Worm (Caenorhabditis elegans) whole organism, young adult: Measurements from ENCODE around the gene C06E7.88.

Source experiments
- akir-1 ChIP-seq: fragments of 200-800 bp; sonication (Bioruptor generic); optimal IDR thresholded peaks from 2 replicates; lab custom pipeline; 2018; ENCODE audit warnings: mild to moderate bottlenecking, missing genetic modification characterization, moderate library complexity, missing compliant biosample characterization
- attf-6 ChIP-seq: fragments of 200-800 bp; sonication (Bioruptor generic); IDR thresholded peaks from 2 replicates; pipeline ENCODE4 v1.3.6; 2022; ENCODE audit warnings: missing genetic modification reagents, missing genetic modification characterization, missing compliant biosample characterization
- dpff-1 ChIP-seq: sonication (generic microtip); optimal IDR thresholded peaks from 2 replicates; lab custom pipeline; 2017; ENCODE audit warnings: mild to moderate bottlenecking, missing genetic modification characterization, missing compliant biosample characterization
- tbp1 ChIP-seq: fragments of 200-800 bp; sonication (Bioruptor generic); optimal IDR thresholded peaks from 2 replicates; lab custom pipeline; 2018; ENCODE audit warnings: mild to moderate bottlenecking, missing genetic modification characterization, missing compliant biosample characterization
- unc-62 ChIP-seq: fragments of 150-350 bp; optimal IDR thresholded peaks from 2 replicates; lab custom pipeline; 2014; ENCODE audit warnings: missing biosample characterization, missing genetic modification reagents, missing genetic modification characterization
- ztf-18 ChIP-seq: sonication (generic microtip); optimal IDR thresholded peaks from 2 replicates; lab custom pipeline; 2016; ENCODE audit warnings: missing genotype, mild to moderate bottlenecking, missing genetic modification characterization, missing compliant biosample characterization

DNA sequence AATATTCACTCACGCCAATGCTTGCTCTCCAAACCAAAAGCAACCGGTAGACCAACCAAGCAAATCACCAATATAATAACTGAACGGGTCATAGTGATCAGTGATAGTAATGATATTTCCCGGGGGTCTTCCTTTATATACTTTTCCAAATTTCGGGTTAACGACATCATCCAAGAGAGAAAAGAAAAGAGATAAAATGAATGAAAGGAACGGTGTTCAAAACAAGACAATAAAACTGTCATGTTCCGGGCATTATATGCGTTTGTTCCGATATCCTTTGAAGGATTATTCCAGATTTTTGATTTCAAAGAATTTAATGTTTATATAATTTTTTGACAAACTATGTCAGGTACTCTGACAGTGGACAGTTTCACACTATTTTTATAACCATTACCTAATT is at the start of gene C06E7.88:
- no peak for TF ChIP-seq akir-1 (GFP tag; lab: Kevin White, UChicago)
- TF ChIP-seq attf-6 (GFP tag; lab: Robert Waterston, UW) = no peak
- TF ChIP-seq dpff-1 = no peak
- no peak for TF ChIP-seq unc-62 (GFP tag; lab: Kevin White, UChicago)
- no peak for TF ChIP-seq tbp1
- TF ChIP-seq ztf-18 (tag; lab: Kevin White, UChicago) = no peak
